Worm (Caenorhabditis elegans): Measurements from ENCODE around the gene C29F3.7.

C29F3.7 gene

ce11 chrV:15313529-15313928 lies 41.2 kb upstream of the C29F3.7 start:
- TF ChIP-seq nhr-11 (tag; optimal IDR thresholded peaks at IDR 0.05), result no peak
- no peak for TF ChIP-seq alr-1 (tag; optimal IDR thresholded peaks at IDR 0.05)
- TF ChIP-seq lin-39 (tag; optimal IDR thresholded peaks at IDR 0.05), result no peak
- no peak for TF ChIP-seq elt-3 (tag; optimal IDR thresholded peaks at IDR 0.05)
- no peak for TF ChIP-seq lin-13 (GFP tag; optimal IDR thresholded peaks at IDR 0.05)
- no peak for TF ChIP-seq nhr-12 (tag; optimal IDR thresholded peaks at IDR 0.05)
- no peak for TF ChIP-seq ama-1 (optimal IDR thresholded peaks at IDR 0.05)
- no peak for TF ChIP-seq C34F6.9 (tag; optimal IDR thresholded peaks at IDR 0.05)
- TF ChIP-seq nhr-6 (tag; optimal IDR thresholded peaks at IDR 0.05), result no peak
- no peak for TF ChIP-seq ceh-82 (tag; optimal IDR thresholded peaks at IDR 0.05)
- TF ChIP-seq mbf-1 (tag; optimal IDR thresholded peaks at IDR 0.05), result no peak
- no peak for TF ChIP-seq lin-11 (tag; optimal IDR thresholded peaks at IDR 0.05)
- TF ChIP-seq aly-2 (tag; optimal IDR thresholded peaks at IDR 0.05), result no peak
- no peak for TF ChIP-seq Y55F3AM.14 (GFP tag; optimal IDR thresholded peaks at IDR 0.05)

- no peak for TF ChIP-seq dmd-4 (tag; optimal IDR thresholded peaks at IDR 0.05)
- no peak for TF ChIP-seq Y55F3AM.14 (GFP tag; optimal IDR thresholded peaks at IDR 0.05)
- no peak for TF ChIP-seq skn-1 (tag; optimal IDR thresholded peaks at IDR 0.05)
- no peak for TF ChIP-seq unc-55 (GFP tag; optimal IDR thresholded peaks at IDR 0.05)
- no peak for TF ChIP-seq crh-2 (tag; optimal IDR thresholded peaks at IDR 0.05)
Observed at ce11 chrV:15315827-15316527, 38.7 kb upstream of the C29F3.7 start, which contains the start of the genes srt-22 and nhr-246. TSS of gene srt-22 (minus strand) at chrV:15315927. TSS of gene nhr-246 (plus strand) at chrV:15316477.

- TF ChIP-seq sma-9 (GFP tag; optimal IDR thresholded peaks at IDR 0.05) (peak; percentile 79), sma-9 (tag; optimal IDR thresholded peaks at IDR 0.05) (no peak), crh-2 (tag; optimal IDR thresholded peaks at IDR 0.05) (peak; percentile 34), lin-13 (GFP tag; optimal IDR thresholded peaks at IDR 0.05) (no peak), egl-27 (tag; optimal IDR thresholded peaks at IDR 0.05) (peak; percentile 35), nhr-129 (tag; optimal IDR thresholded peaks at IDR 0.05) (no peak), ceh-82 (tag; optimal IDR thresholded peaks at IDR 0.05) (no peak), ztf-1 (GFP tag; conservative IDR thresholded peaks at IDR 0.05) (no peak), mab-5 (tag; optimal IDR thresholded peaks at IDR 0.05) (no peak), zag-1 (tag; optimal IDR thresholded peaks at IDR 0.05) (no peak), skn-1 (tag; optimal IDR thresholded peaks at IDR 0.05) (no peak), mbf-1 (tag; optimal IDR thresholded peaks at IDR 0.05) (no peak), F13H6.1 (tag; optimal IDR thresholded peaks at IDR 0.05) (no peak), R02D3.7 (tag; optimal IDR thresholded peaks at IDR 0.05) (no peak), nhr-25 (tag; optimal IDR thresholded peaks at IDR 0.05) (no peak), peb-1 (tag; optimal IDR thresholded peaks at IDR 0.05) (no peak), lsy-2 (tag; optimal IDR thresholded peaks at IDR 0.05) (no peak), elt-1 (tag; optimal IDR thresholded peaks at IDR 0.05) (no peak), nhr-77 (tag; optimal IDR thresholded peaks at IDR 0.05) (no peak), snpc-4 (tag; optimal IDR thresholded peaks at IDR 0.05) (no peak), alr-1 (tag; optimal IDR thresholded peaks at IDR 0.05) (no peak), nhr-23 (tag; optimal IDR thresholded peaks at IDR 0.05) (no peak), ztf-4 (tag; optimal IDR thresholded peaks at IDR 0.05) (no peak), unc-62 (GFP tag; optimal IDR thresholded peaks at IDR 0.05) (no peak), unc-39 (tag; optimal IDR thresholded peaks at IDR 0.05) (no peak), dmd-4 (tag; optimal IDR thresholded peaks at IDR 0.05) (no peak), elt-3 (tag; optimal IDR thresholded peaks at IDR 0.05) (no peak), nhr-21 (tag; optimal IDR thresholded peaks at IDR 0.05) (no peak), lin-39 (tag; optimal IDR thresholded peaks at IDR 0.05) (no peak), aly-2 (tag; optimal IDR thresholded peaks at IDR 0.05) (no peak), fos-1 (tag; optimal IDR thresholded peaks at IDR 0.05) (peak; percentile 99), gmeb-1 (tag; optimal IDR thresholded peaks at IDR 0.05) (peak; percentile 42), C34F6.9 (tag; optimal IDR thresholded peaks at IDR 0.05) (no peak), sem-4 (tag; optimal IDR thresholded peaks at IDR 0.05) (no peak), nhr-12 (tag; optimal IDR thresholded peaks at IDR 0.05) (no peak), ZK546.5 (tag; optimal IDR thresholded peaks at IDR 0.05) (no peak), mdl-1 (tag; optimal IDR thresholded peaks at IDR 0.05) (no peak), nhr-10 (tag; optimal IDR thresholded peaks at IDR 0.05) (no peak), lin-11 (tag; optimal IDR thresholded peaks at IDR 0.05) (no peak), ceh-16 (tag; optimal IDR thresholded peaks at IDR 0.05) (no peak), nhr-237 (tag; optimal IDR thresholded peaks at IDR 0.05) (no peak), sma-3 (GFP tag; optimal IDR thresholded peaks at IDR 0.05) (peak; percentile 11), nhr-6 (tag; optimal IDR thresholded peaks at IDR 0.05) (no peak), ama-1 (optimal IDR thresholded peaks at IDR 0.05) (no peak), blmp-1 (tag; optimal IDR thresholded peaks at IDR 0.05; ENCODE audit: insufficient read depth) (no peak), ztf-11 (tag; optimal IDR thresholded peaks at IDR 0.05) (no peak)
Observed at ce11 chrV:15318638-15319037, 36.1 kb upstream of the C29F3.7 start, which contains the start of gene nhr-291. TSS of gene nhr-291 (plus strand) at chrV:15318961.
